Fruit fly (Drosophila melanogaster) whole organism, embryonic: ENCODE results near the gene CG5043.

Source experiments
- Abd-B ChIP-seq: fragments of 200-800 bp; sonication (Bioruptor generic); optimal IDR thresholded peaks from 2 replicates; lab custom pipeline; 2018; ENCODE audit warnings: missing biosample characterization, mild to moderate bottlenecking, missing genetic modification characterization, moderate library complexity
- Atf6 ChIP-seq: fragments of 200-800 bp; sonication (Bioruptor generic); IDR thresholded peaks from 2 replicates; pipeline ENCODE4 v1.3.6; 2022; ENCODE audit warnings: missing biosample characterization, missing genetic modification characterization
- BEAF-32 ChIP-seq: fragments of 200-800 bp; sonication (Bioruptor generic); optimal IDR thresholded peaks from 3 replicates; lab custom pipeline; 2017; ENCODE audit warnings: missing biosample characterization, missing genetic modification characterization, mild to moderate bottlenecking, moderate library complexity, missing genetic modification reagents
- CG10321 ChIP-seq: fragments of 200-800 bp; sonication (Bioruptor generic); IDR thresholded peaks from 2 replicates; pipeline ENCODE4 v1.3.6; 2022; ENCODE audit warnings: missing biosample characterization, missing genetic modification characterization
- CG11085 ChIP-seq: fragments of 200-800 bp; sonication (Bioruptor generic); IDR thresholded peaks from 2 replicates; pipeline ENCODE4 v1.3.6; 2022; ENCODE audit warnings: missing biosample characterization, missing genetic modification characterization
- CG11560 ChIP-seq: fragments of 200-800 bp; sonication (Bioruptor generic); IDR thresholded peaks from 3 replicates; pipeline ENCODE4 v1.3.6; 2022; ENCODE audit warnings: missing biosample characterization, missing genetic modification characterization
- CG11723 ChIP-seq: fragments of 200-800 bp; sonication (Bioruptor generic); optimal IDR thresholded peaks from 2 replicates; lab custom pipeline; 2017; ENCODE audit warnings: missing biosample characterization, mild to moderate bottlenecking, missing genetic modification characterization
- CG12391 ChIP-seq: fragments of 200-800 bp; sonication (Bioruptor generic); optimal IDR thresholded peaks from 3 replicates; lab custom pipeline; 2018; ENCODE audit warnings: missing biosample characterization, mild to moderate bottlenecking, missing genetic modification characterization, moderate library complexity
- CG15073 ChIP-seq: fragments of 200-800 bp; sonication (Bioruptor generic); optimal IDR thresholded peaks from 2 replicates; lab custom pipeline; 2016; ENCODE audit warnings: missing biosample characterization, missing genetic modification characterization
- CG15696 ChIP-seq: fragments of 200-800 bp; sonication (Bioruptor generic); optimal IDR thresholded peaks from 2 replicates; lab custom pipeline; 2019; ENCODE audit warnings: missing biosample characterization, mild to moderate bottlenecking, missing genetic modification characterization, moderate library complexity
- CG1602 ChIP-seq: fragments of 200-800 bp; sonication (Bioruptor generic); optimal IDR thresholded peaks from 3 replicates; lab custom pipeline; 2016; ENCODE audit warnings: missing biosample characterization, missing genetic modification characterization
- CG1647 ChIP-seq: fragments of 200-800 bp; sonication (Bioruptor generic); optimal IDR thresholded peaks from 3 replicates; lab custom pipeline; 2016; ENCODE audit warnings: missing biosample characterization, missing genetic modification characterization
- CG2712 ChIP-seq: fragments of 200-800 bp; optimal IDR thresholded peaks from 3 replicates; lab custom pipeline; 2019; ENCODE audit warnings: missing biosample characterization, mild to moderate bottlenecking, missing genetic modification characterization, moderate library complexity
- CG34422 ChIP-seq: fragments of 200-800 bp; sonication (Bioruptor generic); IDR thresholded peaks from 3 replicates; pipeline ENCODE4 v1.3.6; 2022; ENCODE audit warnings: missing biosample characterization, missing genetic modification characterization
- CG3995 ChIP-seq: fragments of 200-800 bp; sonication (Bioruptor generic); optimal IDR thresholded peaks from 3 replicates; lab custom pipeline; 2016; ENCODE audit warnings: missing biosample characterization, missing genetic modification characterization
- CG4360 ChIP-seq: fragments of 200-800 bp; sonication (Bioruptor generic); IDR thresholded peaks from 2 replicates; pipeline ENCODE4 v1.3.6; 2022; ENCODE audit warnings: missing biosample characterization, missing genetic modification characterization
- CG4707 ChIP-seq: fragments of 200-800 bp; sonication (Bioruptor generic); optimal IDR thresholded peaks from 2 replicates; lab custom pipeline; 2018; ENCODE audit warnings: missing biosample characterization, mild to moderate bottlenecking, missing genetic modification characterization, moderate library complexity
- CG4820 ChIP-seq: fragments of 200-800 bp; sonication (Bioruptor generic); optimal IDR thresholded peaks from 3 replicates; lab custom pipeline; 2016; ENCODE audit warnings: missing biosample characterization, missing genetic modification characterization
- CG6272 ChIP-seq: fragments of 200-800 bp; sonication (Bioruptor generic); IDR thresholded peaks from 2 replicates; pipeline ENCODE4 v1.3.6; 2022; ENCODE audit warnings: missing biosample characterization, missing genetic modification characterization
- CG7786 ChIP-seq: fragments of 200-800 bp; sonication (Bioruptor generic); optimal IDR thresholded peaks from 2 replicates; lab custom pipeline; 2016; ENCODE audit warnings: missing biosample characterization, missing genetic modification characterization
- CG7963 ChIP-seq: fragments of 200-800 bp; sonication (Bioruptor generic); IDR thresholded peaks from 3 replicates; pipeline ENCODE4 v1.3.6; 2022; ENCODE audit warnings: missing biosample characterization, missing genetic modification characterization; ENCODE audit not compliant: partially characterized antibody
- CG9609 ChIP-seq: fragments of 200-800 bp; sonication (Bioruptor generic); optimal IDR thresholded peaks from 3 replicates; lab custom pipeline; 2016; ENCODE audit warnings: missing biosample characterization, missing genetic modification characterization
- Camta ChIP-seq: fragments of 200-800 bp; sonication (Bioruptor generic); optimal IDR thresholded peaks from 2 replicates; lab custom pipeline; 2016; ENCODE audit warnings: missing biosample characterization, missing genetic modification characterization
- Dfd ChIP-seq, 2 experiments: fragments of >200 bp; optimal IDR thresholded peaks; 2 replicates each; lab custom pipeline; 2017; ENCODE audit warnings: missing biosample characterization in 2 of 2, missing genetic modification characterization in 2 of 2
- Dp ChIP-seq: fragments of 200-800 bp; sonication (Bioruptor generic); optimal IDR thresholded peaks from 2 replicates; lab custom pipeline; 2018; ENCODE audit warnings: missing biosample characterization, mild to moderate bottlenecking, missing genetic modification characterization, moderate library complexity
- H2.0 ChIP-seq: fragments of 200-800 bp; sonication (Bioruptor generic); IDR thresholded peaks from 2 replicates; pipeline ENCODE4 v1.3.6; 2022; ENCODE audit warnings: missing biosample characterization, missing genetic modification characterization
- HLH3B ChIP-seq: fragments of 200-800 bp; sonication (Bioruptor generic); IDR thresholded peaks from 2 replicates; pipeline ENCODE4 v1.3.6; 2022; ENCODE audit warnings: missing biosample characterization, missing genetic modification characterization
- HLHmδ ChIP-seq: fragments of 200-800 bp; sonication (Bioruptor generic); optimal IDR thresholded peaks from 2 replicates; lab custom pipeline; 2018; ENCODE audit warnings: missing biosample characterization, mild to moderate bottlenecking, missing genetic modification characterization, moderate library complexity
- Hr3 ChIP-seq: fragments of 200-800 bp; sonication (Bioruptor generic); optimal IDR thresholded peaks from 3 replicates; lab custom pipeline; 2016; ENCODE audit warnings: missing biosample characterization, missing genetic modification characterization
- Kr ChIP-seq: fragments of 200-800 bp; sonication (Bioruptor generic); optimal IDR thresholded peaks from 2 replicates; lab custom pipeline; 2017; ENCODE audit warnings: missing biosample characterization, mild to moderate bottlenecking, missing genetic modification characterization
- Meics ChIP-seq: fragments of 200-800 bp; sonication (Bioruptor generic); optimal IDR thresholded peaks from 2 replicates; lab custom pipeline; 2017; ENCODE audit warnings: missing biosample characterization, mild to moderate bottlenecking, missing genetic modification characterization
- al ChIP-seq: fragments of 200-800 bp; sonication (Bioruptor generic); IDR thresholded peaks from 2 replicates; pipeline ENCODE4 v1.3.6; 2022; ENCODE audit warnings: missing biosample characterization, missing genetic modification characterization
- bsh ChIP-seq, 2 experiments: fragments of 200-800 bp; sonication (Bioruptor generic); optimal IDR thresholded peaks; 2 replicates each; lab custom pipeline; 2017 to 2018; ENCODE audit warnings: mild to moderate bottlenecking in 2 of 2, missing biosample characterization in 2 of 2, missing genetic modification characterization in 2 of 2, moderate library complexity in 1 of 2
- btn ChIP-seq: fragments of 200-800 bp; sonication (Bioruptor generic); optimal IDR thresholded peaks from 2 replicates; lab custom pipeline; 2016; ENCODE audit warnings: missing biosample characterization, missing genetic modification characterization
- cwo ChIP-seq: fragments of 200-800 bp; sonication (Bioruptor generic); optimal IDR thresholded peaks from 3 replicates; lab custom pipeline; 2017; ENCODE audit warnings: missing biosample characterization, missing genetic modification characterization, mild to moderate bottlenecking, moderate library complexity, missing genetic modification reagents
- eyg ChIP-seq: fragments of 200-800 bp; sonication (Bioruptor generic); optimal IDR thresholded peaks from 3 replicates; lab custom pipeline; 2016; ENCODE audit warnings: missing biosample characterization, missing genetic modification characterization
- fru ChIP-seq: fragments of >200 bp; optimal IDR thresholded peaks from 2 replicates; lab custom pipeline; 2017
- grau ChIP-seq: fragments of 200-800 bp; optimal IDR thresholded peaks from 3 replicates; lab custom pipeline; 2019; ENCODE audit warnings: missing biosample characterization, mild to moderate bottlenecking, missing genetic modification characterization, moderate library complexity
- ham ChIP-seq: fragments of 200-800 bp; sonication (Bioruptor generic); IDR thresholded peaks from 2 replicates; pipeline ENCODE4 v1.3.6; 2022; ENCODE audit warnings: missing biosample characterization, missing genetic modification characterization
- hkb ChIP-seq, 2 experiments: fragments of 200-800 bp in 1 of 2; fragments of >200 bp in 1 of 2; sonication (Bioruptor generic) in 1 of 2; IDR thresholded peaks in 1 of 2; optimal IDR thresholded peaks in 1 of 2; 2 replicates each; pipeline versions ENCODE4 v1.3.6 to Lab custom; 2017 to 2022; ENCODE audit warnings: missing biosample characterization in 1 of 2, missing genetic modification characterization in 1 of 2
- inv ChIP-seq: fragments of 200-800 bp; sonication (Bioruptor generic); IDR thresholded peaks from 2 replicates; pipeline ENCODE4 v1.3.6; 2022; ENCODE audit warnings: missing biosample characterization, missing genetic modification characterization; ENCODE audit not compliant: partially characterized antibody
- lmd ChIP-seq: fragments of 200-800 bp; sonication (Bioruptor generic); IDR thresholded peaks from 2 replicates; pipeline ENCODE4 v1.3.6; 2022; ENCODE audit warnings: missing biosample characterization, missing genetic modification characterization
- mam ChIP-seq: fragments of 200-800 bp; sonication (Bioruptor generic); optimal IDR thresholded peaks from 3 replicates; lab custom pipeline; 2016; ENCODE audit warnings: missing biosample characterization, missing genetic modification characterization
- pb ChIP-seq: fragments of 200-800 bp; sonication (Bioruptor generic); optimal IDR thresholded peaks from 3 replicates; lab custom pipeline; 2016; ENCODE audit warnings: missing biosample characterization, missing genetic modification characterization
- peb ChIP-seq: fragments of 200-800 bp; sonication (Bioruptor generic); IDR thresholded peaks from 2 replicates; pipeline ENCODE4 v1.3.6; 2022; ENCODE audit warnings: missing biosample characterization, missing genetic modification characterization
- pnt ChIP-seq: fragments of 200-800 bp; sonication (Bioruptor generic); optimal IDR thresholded peaks from 3 replicates; lab custom pipeline; 2016; ENCODE audit warnings: missing biosample characterization, missing genetic modification characterization
- run ChIP-seq: fragments of 200-800 bp; sonication (Bioruptor generic); optimal IDR thresholded peaks from 3 replicates; lab custom pipeline; 2018; ENCODE audit warnings: missing biosample characterization, mild to moderate bottlenecking, missing genetic modification characterization
- sens ChIP-seq: fragments of 200-800 bp; sonication (Bioruptor generic); peaks from one replicate; lab custom pipeline; 2016; ENCODE audit warnings: missing biosample characterization, missing genetic modification characterization
- shn ChIP-seq: fragments of 200-800 bp; sonication (Bioruptor generic); optimal IDR thresholded peaks from 3 replicates; lab custom pipeline; 2016; ENCODE audit warnings: missing biosample characterization, missing genetic modification characterization
- stc ChIP-seq: fragments of 200-800 bp; sonication (Bioruptor generic); IDR thresholded peaks from 2 replicates; pipeline ENCODE4 v1.3.6; 2022; ENCODE audit warnings: missing biosample characterization, missing genetic modification characterization
- usp ChIP-seq: fragments of >200 bp; optimal IDR thresholded peaks from 2 replicates; lab custom pipeline; 2017; ENCODE audit warnings: missing biosample characterization, missing genetic modification characterization
- wdn ChIP-seq: fragments of 200-800 bp; sonication (Bioruptor generic); IDR thresholded peaks from 2 replicates; pipeline ENCODE4 v1.3.6; 2022; ENCODE audit warnings: missing biosample characterization, missing genetic modification characterization

CG5043 gene

dm6 chr2L:17410358-17410757 lies 23.3 kb upstream of the CG5043 start, which contains the start of the genes Polr2J and CG15141 (continued):
- TF ChIP-seq H2.0 (GFP tag; lab: Robert Waterston, UW), result peak; percentile 79
- no peak for TF ChIP-seq Kr (GFP tag; lab: Kevin White, UChicago)
- peak; percentile 44 for TF ChIP-seq btn
- TF ChIP-seq CG1602 (GFP tag; lab: Kevin White, UChicago), result peak; percentile 87
- TF ChIP-seq eyg (GFP tag; lab: Kevin White, UChicago), result no peak
- peak; percentile 54; the same call in 1 of the 3 replicates for TF ChIP-seq CG7963 (GFP tag; lab: Robert Waterston, UW)
- peak; percentile 61 for TF ChIP-seq CG1647
- TF ChIP-seq CG11560 (tag; lab: Robert Waterston, UW), result no peak
- peak; percentile 51 for TF ChIP-seq pnt
- peak; percentile 87 for TF ChIP-seq al (GFP tag; lab: Robert Waterston, UW)
- TF ChIP-seq Dfd (GFP tag; optimal IDR thresholded peaks at IDR 0.05; lab: Kevin White, UChicago), result no peak
- TF ChIP-seq mam (GFP tag; lab: Kevin White, UChicago), result peak; percentile 80
- peak; percentile 94 for TF ChIP-seq Hr3 (GFP tag; lab: Kevin White, UChicago)
- peak; percentile 96 for TF ChIP-seq CG12391 (tag; lab: Kevin White, UChicago)
- peak; percentile 87 for TF ChIP-seq CG15696 (tag; lab: Kevin White, UChicago)
- TF ChIP-seq CG34422 (GFP tag; lab: Robert Waterston, UW), result peak; percentile 82; the same call in 2 of the 3 replicates
- peak; percentile 92 for TF ChIP-seq Abd-B
- peak; percentile 82 for TF ChIP-seq inv (GFP tag; lab: Robert Waterston, UW)
- TF ChIP-seq stc (GFP tag; lab: Robert Waterston, UW), result peak; percentile 64; the same call in 1 of the 2 replicates
- TF ChIP-seq hkb (optimal IDR thresholded peaks at IDR 0.05; lab: Kevin White, UChicago), result peak; percentile 65
- TF ChIP-seq hkb (GFP tag; IDR thresholded peaks at IDR 0.05; lab: Robert Waterston, UW), result peak; percentile 81
- peak; percentile 11 for TF ChIP-seq pb (GFP tag; lab: Kevin White, UChicago)
- peak; percentile 53 for TF ChIP-seq cwo
- peak; percentile 90 for TF ChIP-seq CG2712 (tag; lab: Kevin White, UChicago)
- peak; percentile 80 for TF ChIP-seq peb (GFP tag; lab: Robert Waterston, UW)
- peak; percentile 82 for TF ChIP-seq wdn (GFP tag; lab: Robert Waterston, UW)
- TF ChIP-seq shn (GFP tag; lab: Kevin White, UChicago), result peak; percentile 73
- TF ChIP-seq usp, result no peak
- no peak for TF ChIP-seq fru (lab: Kevin White, UChicago)
- peak; percentile 93 for TF ChIP-seq CG6272 (GFP tag; lab: Robert Waterston, UW)
- peak; percentile 88 for TF ChIP-seq Atf6 (GFP tag; lab: Robert Waterston, UW)
- no peak for TF ChIP-seq CG4360 (GFP tag; lab: Robert Waterston, UW)
- TF ChIP-seq CG4707 (GFP tag; lab: Kevin White, UChicago), result no peak
- TF ChIP-seq CG9609, result peak; percentile 62
- TF ChIP-seq ham (GFP tag; lab: Robert Waterston, UW), result peak; percentile 33; the same call in 1 of the 2 replicates
- peak; percentile 56 for TF ChIP-seq CG3995 (GFP tag; lab: Kevin White, UChicago)
- TF ChIP-seq bsh (GFP tag; optimal IDR thresholded peaks at IDR 0.05; lab: Kevin White, UChicago), result peak in 1 of 2 experiments; percentile 82
- TF ChIP-seq Camta (GFP tag; lab: Kevin White, UChicago), result peak; percentile 59
- 0 out of 2 replicates have a peak, but pooled peaks have one; percentile 35 for TF ChIP-seq CG10321
- TF ChIP-seq HLHmδ (GFP tag; lab: Kevin White, UChicago), result no peak
- peak; percentile 10 for TF ChIP-seq CG15073 (GFP tag; lab: Kevin White, UChicago)
- TF ChIP-seq lmd (GFP tag; lab: Robert Waterston, UW), result peak; percentile 84
- peak; percentile 95 for TF ChIP-seq BEAF-32 (GFP tag; lab: Kevin White, UChicago)
- peak; percentile 45 for TF ChIP-seq Dp
- peak; percentile 84 for TF ChIP-seq HLH3B (GFP tag; lab: Robert Waterston, UW)
- peak; percentile 88 for TF ChIP-seq grau (tag; lab: Kevin White, UChicago)
- peak; percentile 76 for TF ChIP-seq CG11723 (GFP tag; lab: Kevin White, UChicago)
- peak; percentile 56 for TF ChIP-seq CG7786 (GFP tag; lab: Kevin White, UChicago)
- TF ChIP-seq CG4820 (GFP tag; lab: Kevin White, UChicago), result peak; percentile 83
- TF ChIP-seq CG11085 (GFP tag; lab: Robert Waterston, UW), result peak; percentile 81
- TF ChIP-seq run (tag; lab: Kevin White, UChicago), result no peak
- no peak for TF ChIP-seq sens
- peak; percentile 78 for TF ChIP-seq Meics (GFP tag; lab: Kevin White, UChicago)
